Fruit fly (Drosophila melanogaster): Measurements from ENCODE around the gene CG6356.

The CG6356 gene

DNA sequence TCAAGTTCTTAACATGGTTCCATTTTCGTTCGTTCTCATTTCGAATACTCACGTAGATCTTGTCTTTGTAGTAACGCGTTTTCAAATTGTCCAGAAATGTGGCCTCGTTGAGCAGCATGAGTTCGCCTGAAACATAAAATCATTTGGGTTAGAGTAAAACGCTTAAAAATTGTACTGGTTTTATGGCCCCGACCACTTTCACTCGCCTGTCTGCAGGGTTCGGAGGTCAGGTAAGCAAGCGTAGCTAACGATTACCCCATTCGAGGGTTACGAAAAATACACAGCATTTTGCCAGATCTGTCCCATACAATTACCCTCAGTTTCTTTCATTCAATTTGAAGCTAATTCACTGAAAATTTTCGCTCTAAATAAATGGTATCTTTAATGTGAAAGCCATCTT is 25.4 kb upstream of the CG6356 start:
- TF ChIP-seq lz (GFP tag; optimal IDR thresholded peaks at IDR 0.05): no peak
- no peak for TF ChIP-seq CG11902 (GFP tag; optimal IDR thresholded peaks at IDR 0.05)
- no peak for TF ChIP-seq CG6792 (GFP tag; optimal IDR thresholded peaks at IDR 0.05)
- no peak for TF ChIP-seq CG11762 (GFP tag; optimal IDR thresholded peaks at IDR 0.05; ENCODE audit: insufficient read depth)
- no peak for TF ChIP-seq Hr38 (GFP tag; optimal IDR thresholded peaks at IDR 0.05)
- TF ChIP-seq Sox14 (GFP tag; optimal IDR thresholded peaks at IDR 0.05): no peak
- no peak for TF ChIP-seq cyc (GFP tag; optimal IDR thresholded peaks at IDR 0.05)
- no peak for TF ChIP-seq Ets21C (GFP tag; optimal IDR thresholded peaks at IDR 0.05)
- no peak for TF ChIP-seq Blimp-1 (GFP tag; optimal IDR thresholded peaks at IDR 0.05)
- no peak for TF ChIP-seq CG8632 (GFP tag; optimal IDR thresholded peaks at IDR 0.05)
- no peak for TF ChIP-seq Met (GFP tag; optimal IDR thresholded peaks at IDR 0.05)
- no peak for TF ChIP-seq OdsH (GFP tag; optimal IDR thresholded peaks at IDR 0.05)
- TF ChIP-seq pdm3 (GFP tag; optimal IDR thresholded peaks at IDR 0.05): no peak
- no peak for TF ChIP-seq CG34406 (GFP tag; optimal IDR thresholded peaks at IDR 0.05)
- no peak for TF ChIP-seq CG7368 (GFP tag; optimal IDR thresholded peaks at IDR 0.05)
- TF ChIP-seq CG3032 (tag; optimal IDR thresholded peaks at IDR 0.05): no peak
- TF ChIP-seq CG3919 (GFP tag; optimal IDR thresholded peaks at IDR 0.05): no peak
- TF ChIP-seq CG6854 (GFP tag; optimal IDR thresholded peaks at IDR 0.05): no peak

DNA sequence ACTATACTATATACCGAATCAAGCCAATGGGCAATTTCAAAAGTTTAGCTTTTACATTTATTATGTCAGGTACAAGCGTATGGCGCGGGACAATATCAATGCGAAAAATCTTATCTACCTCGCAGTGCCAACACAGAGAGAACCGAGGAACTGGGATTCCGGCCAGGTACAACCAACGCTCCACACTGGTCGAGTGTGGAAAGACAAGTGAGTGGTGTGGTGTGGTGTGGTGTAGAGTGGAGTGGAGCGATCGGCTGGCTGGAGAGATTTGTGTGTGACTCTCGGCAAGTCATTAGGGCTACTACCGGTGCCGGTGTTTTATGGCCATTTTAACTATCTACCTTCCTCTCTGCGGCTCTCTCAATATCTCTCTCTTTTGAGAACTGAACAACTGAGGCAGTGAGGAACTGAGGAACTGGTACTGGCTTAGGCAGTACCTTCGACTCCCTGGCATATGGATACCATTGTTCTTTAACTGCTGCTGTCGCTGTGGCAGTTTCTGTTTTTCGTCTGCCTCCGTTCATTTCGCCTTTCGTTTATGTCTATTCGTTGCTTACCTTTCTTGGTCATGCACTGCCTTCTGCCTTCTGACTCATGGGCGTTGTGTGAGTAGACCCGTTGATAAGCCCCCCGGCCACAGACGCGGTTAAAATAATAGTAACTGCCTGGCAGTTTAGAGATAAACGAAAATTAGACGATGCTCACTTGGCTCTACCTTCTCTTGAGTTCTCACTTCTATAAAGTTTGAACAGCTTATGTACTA is 24.3 kb upstream of the CG6356 start:
- TF ChIP-seq Sox14 (GFP tag; optimal IDR thresholded peaks at IDR 0.05): peak; percentile 96
- peak; percentile 93 for TF ChIP-seq CG34406 (GFP tag; optimal IDR thresholded peaks at IDR 0.05)
- TF ChIP-seq pdm3 (GFP tag; optimal IDR thresholded peaks at IDR 0.05): peak; percentile 96
- peak; percentile 94 for TF ChIP-seq topi (GFP tag; optimal IDR thresholded peaks at IDR 0.05)
- peak; percentile 95 for TF ChIP-seq Hr39 (GFP tag; optimal IDR thresholded peaks at IDR 0.05)
- peak; percentile 94 for TF ChIP-seq achi (GFP tag; optimal IDR thresholded peaks at IDR 0.05)
- peak; percentile 93 for TF ChIP-seq Sox102F (GFP tag; optimal IDR thresholded peaks at IDR 0.05)
- TF ChIP-seq Lpt (GFP tag; optimal IDR thresholded peaks at IDR 0.05): peak; percentile 89
- TF ChIP-seq salr (GFP tag; optimal IDR thresholded peaks at IDR 0.05): peak; percentile 85 to 97
- TF ChIP-seq dac (GFP tag; optimal IDR thresholded peaks at IDR 0.05): peak; percentile 69
- peak; percentile 78 for TF ChIP-seq CG6854 (GFP tag; optimal IDR thresholded peaks at IDR 0.05)
- TF ChIP-seq CG4318 (GFP tag; optimal IDR thresholded peaks at IDR 0.05): no peak
- peak; percentile 97 for TF ChIP-seq CG10669 (GFP tag; optimal IDR thresholded peaks at IDR 0.05)
- TF ChIP-seq CG3919 (GFP tag; optimal IDR thresholded peaks at IDR 0.05): peak; percentile 96
- peak; percentile 97 for TF ChIP-seq Ets96B (tag; optimal IDR thresholded peaks at IDR 0.05)
- peak; percentile 96 for TF ChIP-seq CG6792 (GFP tag; optimal IDR thresholded peaks at IDR 0.05)
- TF ChIP-seq fkh (GFP tag; optimal IDR thresholded peaks at IDR 0.05): peak; percentile 74
- TF ChIP-seq CG11902 (GFP tag; optimal IDR thresholded peaks at IDR 0.05): peak; percentile 94
- TF ChIP-seq CG1621 (tag; optimal IDR thresholded peaks at IDR 0.05): peak; percentile 97
- TF ChIP-seq CG3032 (tag; optimal IDR thresholded peaks at IDR 0.05): peak; percentile 97
- TF ChIP-seq net (GFP tag; optimal IDR thresholded peaks at IDR 0.05): peak; percentile 95
- TF ChIP-seq Eip78C (GFP tag): peak; percentile 98
- TF ChIP-seq CG8319 (GFP tag; optimal IDR thresholded peaks at IDR 0.05): peak; percentile 93
- peak; percentile 93 for TF ChIP-seq Sox15 (GFP tag; optimal IDR thresholded peaks at IDR 0.05)
- TF ChIP-seq CG11762 (GFP tag; optimal IDR thresholded peaks at IDR 0.05; ENCODE audit: insufficient read depth): peak; percentile 89
- peak; percentile 87 for TF ChIP-seq CG15336 (GFP tag; IDR thresholded peaks at IDR 0.05)
- no peak for TF ChIP-seq CG6276 (GFP tag; optimal IDR thresholded peaks at IDR 0.05)
- peak; percentile 93 to 96 for TF ChIP-seq ss (GFP tag; optimal IDR thresholded peaks at IDR 0.05)
- peak; percentile 92 for TF ChIP-seq Smox (GFP tag; optimal IDR thresholded peaks at IDR 0.05)
- TF ChIP-seq CG9139 (GFP tag; optimal IDR thresholded peaks at IDR 0.05): peak; percentile 90
- peak; percentile 96 for TF ChIP-seq CG6808 (GFP tag; optimal IDR thresholded peaks at IDR 0.05)
- peak; percentile 95 for TF ChIP-seq dsx (GFP tag; optimal IDR thresholded peaks at IDR 0.05; ENCODE audit: poor library complexity, severe bottlenecking)
- no peak for TF ChIP-seq Hr38 (GFP tag; optimal IDR thresholded peaks at IDR 0.05)
- TF ChIP-seq vri (GFP tag; optimal IDR thresholded peaks at IDR 0.05): peak; percentile 88
- peak; percentile 96 for TF ChIP-seq CG8632 (GFP tag; optimal IDR thresholded peaks at IDR 0.05)
- TF ChIP-seq Ets21C (GFP tag; optimal IDR thresholded peaks at IDR 0.05): peak; percentile 91
- peak; percentile 93 for TF ChIP-seq lz (GFP tag; optimal IDR thresholded peaks at IDR 0.05)
- TF ChIP-seq eg (GFP tag; IDR thresholded peaks at IDR 0.05): peak; percentile 92
- TF ChIP-seq Hr4 (GFP tag; optimal IDR thresholded peaks at IDR 0.05): peak; percentile 90
- peak; percentile 82 for TF ChIP-seq fd85E (GFP tag; optimal IDR thresholded peaks at IDR 0.05)
- TF ChIP-seq acj6 (GFP tag; optimal IDR thresholded peaks at IDR 0.05): peak; percentile 96
- peak; percentile 98 for TF ChIP-seq svp (GFP tag)
